Worm (Caenorhabditis elegans) whole organism, late embryonic: ENCODE measurements around the gene afmd-2.

Experiments
- K09A11.1 ChIP-seq: sonication (generic microtip); optimal IDR thresholded peaks from 2 replicates; lab custom pipeline; 2017; ENCODE audit warnings: antibody characterized with exemption, mild to moderate bottlenecking, missing genetic modification characterization, missing compliant biosample characterization; ENCODE audit not compliant: insufficient read depth
- ama-1 ChIP-seq: fragments of 150-350 bp; optimal IDR thresholded peaks from 2 replicates; lab custom pipeline; 2014
- elt-4 ChIP-seq: sonication (generic microtip); optimal IDR thresholded peaks from 2 replicates; lab custom pipeline; 2016; ENCODE audit warnings: missing genetic modification characterization, missing compliant biosample characterization
- madf-2 ChIP-seq: sonication (generic microtip); optimal IDR thresholded peaks from 2 replicates; lab custom pipeline; 2017; ENCODE audit warnings: missing genetic modification characterization, missing compliant biosample characterization
- pha-4 ChIP-seq: fragments of 150-350 bp; optimal IDR thresholded peaks from 2 replicates; lab custom pipeline; 2018; ENCODE audit warnings: missing biosample characterization, missing genetic modification reagents, missing genetic modification characterization
- pqm-1 ChIP-seq: sonication (generic microtip); optimal IDR thresholded peaks from 2 replicates; lab custom pipeline; 2016; ENCODE audit warnings: missing genetic modification characterization, missing compliant biosample characterization
- unc-55 ChIP-seq: sonication (generic microtip); optimal IDR thresholded peaks from 2 replicates; lab custom pipeline; 2017; ENCODE audit warnings: missing biosample characterization, missing genetic modification reagents, missing genetic modification characterization

- no peak for TF ChIP-seq K09A11.1 (tag; lab: Kevin White, UChicago)
- no peak for TF ChIP-seq pha-4 (tag; lab: Kevin White, UChicago)
- no peak for TF ChIP-seq elt-4 (tag; lab: Kevin White, UChicago)
- no peak for TF ChIP-seq ama-1 (lab: Kevin White, UChicago)
- TF ChIP-seq pqm-1 (tag; lab: Kevin White, UChicago), result no peak
- no peak for TF ChIP-seq madf-2 (tag; lab: Kevin White, UChicago)
- TF ChIP-seq unc-55 (GFP tag; lab: Kevin White, UChicago), result no peak
Measured at ce11 chrIV:13487019-13487418, 22.0 kb upstream of the afmd-2 start.
